Worm (Caenorhabditis elegans) whole organism, L1 larva: ENCODE data around the gene dhs-8.

Experiments used
- C04F5.9 ChIP-seq: sonication (generic microtip); optimal IDR thresholded peaks from 2 replicates; lab custom pipeline; 2016; ENCODE audit warnings: missing genetic modification characterization, missing compliant biosample characterization
- C16A3.4 ChIP-seq: fragments of 150-350 bp; optimal IDR thresholded peaks from 2 replicates; lab custom pipeline; 2014; ENCODE audit warnings: missing biosample characterization, missing genetic modification characterization
- C34B4.2 ChIP-seq: sonication (generic microtip); optimal IDR thresholded peaks from 2 replicates; lab custom pipeline; 2017; ENCODE audit warnings: mild to moderate bottlenecking, missing genetic modification characterization, missing compliant biosample characterization
- F16B12.6 ChIP-seq: fragments of 150-350 bp; optimal IDR thresholded peaks from 2 replicates; lab custom pipeline; 2014; ENCODE audit warnings: missing biosample characterization, missing genetic modification characterization
- Y116A8C.19 ChIP-seq: sonication (generic microtip); optimal IDR thresholded peaks from 2 replicates; lab custom pipeline; 2016; ENCODE audit warnings: missing compliant biosample characterization, missing genetic modification characterization, borderline replicate concordance
- alr-1 ChIP-seq: fragments of 200-800 bp; sonication (Bioruptor generic); optimal IDR thresholded peaks from 2 replicates; lab custom pipeline; 2018; ENCODE audit warnings: borderline replicate concordance, mild to moderate bottlenecking, missing genetic modification characterization, missing compliant biosample characterization
- blmp-1 ChIP-seq: fragments of 150-350 bp; optimal IDR thresholded peaks from 2 replicates; lab custom pipeline; 2014; ENCODE audit warnings: missing biosample characterization, missing genetic modification characterization
- ceh-63 ChIP-seq: fragments of 200-800 bp; sonication (Bioruptor generic); optimal IDR thresholded peaks from 2 replicates; lab custom pipeline; 2018; ENCODE audit warnings: mild to moderate bottlenecking, missing genetic modification characterization, missing compliant biosample characterization
- ceh-82 ChIP-seq, 3 experiments: fragments of 150-350 bp in 1 of 3; sonication (generic microtip) in 2 of 3; optimal IDR thresholded peaks; 2 replicates each; lab custom pipeline; 2014 to 2017; ENCODE audit warnings: missing biosample characterization in 3 of 3, missing genetic modification characterization in 3 of 3
- ceh-88 ChIP-seq: fragments of 200-800 bp; sonication (Bioruptor generic); IDR thresholded peaks from 2 replicates; pipeline ENCODE4 v1.3.6; 2022; ENCODE audit warnings: missing genetic modification characterization, missing compliant biosample characterization
- dpl-1 ChIP-seq, 3 experiments: fragments of 150-350 bp in 2 of 3; sonication (generic microtip) in 1 of 3; optimal IDR thresholded peaks; 2 replicates each; lab custom pipeline; 2014 to 2017; ENCODE audit warnings: missing biosample characterization in 3 of 3, missing genetic modification characterization in 3 of 3, missing genetic modification reagents in 3 of 3
- dsc-1 ChIP-seq: sonication (generic microtip); optimal IDR thresholded peaks from 2 replicates; lab custom pipeline; 2016; ENCODE audit warnings: mild to moderate bottlenecking, missing genetic modification characterization, missing compliant biosample characterization
- egl-13 ChIP-seq: sonication (generic microtip); optimal IDR thresholded peaks from 2 replicates; lab custom pipeline; 2016; ENCODE audit warnings: missing genotype, missing genetic modification reagents, missing genetic modification characterization, missing compliant biosample characterization
- egl-27 ChIP-seq, 2 experiments: fragments of 150-350 bp in 1 of 2; sonication (generic microtip); optimal IDR thresholded peaks; 3 replicates each; lab custom pipeline; 2017 to 2018; ENCODE audit warnings: missing biosample characterization in 2 of 2, missing genetic modification characterization in 2 of 2, missing genetic modification reagents in 2 of 2
- elt-2 ChIP-seq: sonication (generic microtip); optimal IDR thresholded peaks from 2 replicates; lab custom pipeline; 2016; ENCODE audit warnings: missing genetic modification characterization, mild to moderate bottlenecking, inconsistent platforms, missing compliant biosample characterization, missing genetic modification reagents
- ets-5 ChIP-seq: fragments of 200-800 bp; sonication (Bioruptor generic); IDR thresholded peaks from 2 replicates; pipeline ENCODE4 v1.3.6; 2022; ENCODE audit warnings: missing genetic modification characterization, missing compliant biosample characterization
- fkh-4 ChIP-seq: sonication (generic microtip); optimal IDR thresholded peaks from 2 replicates; lab custom pipeline; 2016; ENCODE audit warnings: missing compliant biosample characterization, missing genetic modification characterization, borderline replicate concordance
- fos-1 ChIP-seq: fragments of 150-350 bp; optimal IDR thresholded peaks from 2 replicates; lab custom pipeline; 2014; ENCODE audit warnings: missing biosample characterization, missing genetic modification characterization
- grh-1 ChIP-seq: fragments of 200-800 bp; sonication (Bioruptor generic); IDR thresholded peaks from 2 replicates; pipeline ENCODE4 v1.3.6; 2022; ENCODE audit warnings: missing genetic modification reagents, missing genetic modification characterization, missing compliant biosample characterization
- hlh-4 ChIP-seq: sonication (generic microtip); optimal IDR thresholded peaks from 2 replicates; lab custom pipeline; 2016; ENCODE audit warnings: mild to moderate bottlenecking, missing genetic modification characterization, missing compliant biosample characterization
- lin-13 ChIP-seq: fragments of 150-350 bp; optimal IDR thresholded peaks from 2 replicates; lab custom pipeline; 2014; ENCODE audit warnings: missing biosample characterization, missing genetic modification reagents, missing genetic modification characterization
- lin-14 ChIP-seq: fragments of 200-800 bp; sonication (Bioruptor generic); optimal IDR thresholded peaks from 2 replicates; lab custom pipeline; 2018; ENCODE audit warnings: mild to moderate bottlenecking, missing genetic modification characterization, moderate library complexity, missing compliant biosample characterization
- lin-35 ChIP-seq, 2 experiments: fragments of 150-350 bp; optimal IDR thresholded peaks; 2 replicates each; lab custom pipeline; 2014; ENCODE audit warnings: missing biosample characterization in 2 of 2, missing genetic modification characterization in 2 of 2, missing genetic modification reagents in 2 of 2
- lsy-2 ChIP-seq, 2 experiments: fragments of 150-350 bp; optimal IDR thresholded peaks; 2 replicates each; lab custom pipeline; 2014; ENCODE audit warnings: missing biosample characterization in 2 of 2, missing genetic modification characterization in 2 of 2
- mdl-1 ChIP-seq, 2 experiments: fragments of 150-350 bp; optimal IDR thresholded peaks; 2 replicates each; lab custom pipeline; 2014 to 2017; ENCODE audit warnings: missing biosample characterization in 2 of 2, missing genetic modification characterization in 2 of 2, inconsistent platforms in 1 of 2
- mef-2 ChIP-seq: fragments of 150-350 bp; optimal IDR thresholded peaks from 2 replicates; lab custom pipeline; 2014; ENCODE audit warnings: missing biosample characterization, missing genetic modification characterization
- mep-1 ChIP-seq: fragments of 150-350 bp; optimal IDR thresholded peaks from 2 replicates; lab custom pipeline; 2014; ENCODE audit warnings: missing biosample characterization, missing genetic modification characterization
- nhr-12 ChIP-seq: sonication (generic microtip); optimal IDR thresholded peaks from 2 replicates; lab custom pipeline; 2017; ENCODE audit warnings: missing biosample characterization, missing genetic modification characterization
- nhr-19 ChIP-seq: fragments of 200-800 bp; sonication (Bioruptor generic); conservative IDR thresholded peaks from 2 replicates; pipeline ENCODE4 v1.3.6; 2022; ENCODE audit warnings: missing genetic modification characterization, missing compliant biosample characterization
- nhr-20 ChIP-seq: sonication (generic microtip); optimal IDR thresholded peaks from 2 replicates; lab custom pipeline; 2016; ENCODE audit warnings: mild to moderate bottlenecking, missing genetic modification characterization, missing compliant biosample characterization
- nhr-237 ChIP-seq: fragments of 150-350 bp; optimal IDR thresholded peaks from 2 replicates; lab custom pipeline; 2014; ENCODE audit warnings: missing biosample characterization, missing genetic modification characterization
- nhr-28 ChIP-seq: fragments of 150-350 bp; optimal IDR thresholded peaks from 2 replicates; lab custom pipeline; 2014; ENCODE audit warnings: missing biosample characterization, missing genetic modification characterization
- nhr-71 ChIP-seq: sonication (generic microtip); optimal IDR thresholded peaks from 2 replicates; lab custom pipeline; 2016; ENCODE audit warnings: mild to moderate bottlenecking, missing genetic modification characterization, moderate library complexity, missing compliant biosample characterization
- nhr-76 ChIP-seq: sonication (generic microtip); optimal IDR thresholded peaks from 2 replicates; lab custom pipeline; 2017; ENCODE audit warnings: missing biosample characterization, missing genetic modification characterization
- nhr-77 ChIP-seq: fragments of 150-350 bp; optimal IDR thresholded peaks from 2 replicates; lab custom pipeline; 2014; ENCODE audit warnings: missing biosample characterization, missing genetic modification characterization
- nhr-85 ChIP-seq: sonication (generic microtip); peaks from one replicate; lab custom pipeline; 2016; ENCODE audit warnings: missing genetic modification characterization, inconsistent platforms, missing compliant biosample characterization
- pqm-1 ChIP-seq: sonication (generic microtip); optimal IDR thresholded peaks from 3 replicates; lab custom pipeline; 2017; ENCODE audit warnings: missing biosample characterization, missing genetic modification characterization
- rnt-1 ChIP-seq: sonication (generic microtip); optimal IDR thresholded peaks from 2 replicates; lab custom pipeline; 2016; ENCODE audit warnings: mild to moderate bottlenecking, missing genetic modification characterization, moderate library complexity, missing compliant biosample characterization
- skn-1 ChIP-seq: fragments of 150-350 bp; optimal IDR thresholded peaks from 2 replicates; lab custom pipeline; 2014; ENCODE audit warnings: missing biosample characterization, missing genetic modification characterization
- snu-23 ChIP-seq: sonication (generic microtip); optimal IDR thresholded peaks from 2 replicates; lab custom pipeline; 2016; ENCODE audit warnings: missing genetic modification characterization, missing compliant biosample characterization
- sox-4 ChIP-seq: sonication (generic microtip); optimal IDR thresholded peaks from 2 replicates; lab custom pipeline; 2016; ENCODE audit warnings: missing genetic modification characterization, missing compliant biosample characterization
- swsn-7 ChIP-seq: sonication (generic microtip); optimal IDR thresholded peaks from 2 replicates; lab custom pipeline; 2016; ENCODE audit warnings: missing genetic modification characterization, missing compliant biosample characterization
- tbx-2 ChIP-seq: sonication (generic microtip); optimal IDR thresholded peaks from 2 replicates; lab custom pipeline; 2016; ENCODE audit warnings: missing genetic modification characterization, missing compliant biosample characterization
- tlp-1 ChIP-seq: fragments of 150-350 bp; optimal IDR thresholded peaks from 2 replicates; lab custom pipeline; 2014; ENCODE audit warnings: missing biosample characterization, missing genetic modification characterization
- unc-130 ChIP-seq: fragments of 150-350 bp; optimal IDR thresholded peaks from 2 replicates; lab custom pipeline; 2017; ENCODE audit warnings: missing biosample characterization, missing genetic modification characterization, inconsistent platforms
- unc-62 ChIP-seq: fragments of 150-350 bp; optimal IDR thresholded peaks from 2 replicates; lab custom pipeline; 2014; ENCODE audit warnings: missing biosample characterization, missing genetic modification reagents, missing genetic modification characterization
- vab-15 ChIP-seq: sonication (generic microtip); optimal IDR thresholded peaks from 2 replicates; lab custom pipeline; 2017; ENCODE audit warnings: missing genotype, mild to moderate bottlenecking, missing genetic modification characterization, missing compliant biosample characterization
- xbp-1 ChIP-seq: sonication (generic microtip); optimal IDR thresholded peaks from 2 replicates; lab custom pipeline; 2016; ENCODE audit warnings: missing genetic modification characterization, missing compliant biosample characterization
- zag-1 ChIP-seq: fragments of 150-350 bp; optimal IDR thresholded peaks from 2 replicates; lab custom pipeline; 2014; ENCODE audit warnings: missing biosample characterization, missing genetic modification characterization
- ztf-11 ChIP-seq, 2 experiments: sonication (generic microtip); optimal IDR thresholded peaks; 2 replicates each; lab custom pipeline; 2016 to 2017; ENCODE audit warnings: missing genetic modification characterization in 2 of 2, missing biosample characterization in 1 of 2, missing compliant biosample characterization in 1 of 2
- ztf-4 ChIP-seq: fragments of 150-350 bp; optimal IDR thresholded peaks from 2 replicates; lab custom pipeline; 2014; ENCODE audit warnings: missing biosample characterization, missing genetic modification characterization

dhs-8 gene

DNA sequence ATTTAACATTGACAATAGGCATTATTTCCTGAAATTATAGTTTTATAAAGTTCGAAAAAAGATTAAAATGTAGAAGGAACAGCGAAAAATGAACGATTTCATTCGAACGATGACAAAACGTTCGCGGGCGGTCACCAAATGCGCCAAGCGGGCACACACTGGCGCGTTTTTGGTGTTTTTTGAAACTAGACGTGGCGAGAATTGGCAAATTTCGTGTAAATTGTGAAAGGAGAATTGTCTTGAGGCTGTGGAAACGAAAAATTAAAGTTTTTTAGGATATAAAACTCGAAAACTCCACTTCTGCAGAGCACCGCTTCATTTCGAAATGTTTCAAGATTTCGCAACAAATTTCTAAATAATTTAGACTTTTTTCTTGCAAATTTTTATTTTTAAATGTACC is 9.2 kb upstream of the dhs-8 start, which contains the start of gene usp-14 (continued):
- peak in 2 of 3 experiments; percentile 48 to 51 for TF ChIP-seq ceh-82 (tag; optimal IDR thresholded peaks at IDR 0.05; lab: Kevin White, UChicago)
- no peak for TF ChIP-seq mef-2 (tag; lab: Kevin White, UChicago)
- TF ChIP-seq unc-62 (GFP tag; lab: Kevin White, UChicago), result no peak
- TF ChIP-seq unc-130, result peak; percentile 30
- no peak for TF ChIP-seq egl-27 (tag; optimal IDR thresholded peaks at IDR 0.05; lab: Kevin White, UChicago)
- TF ChIP-seq C16A3.4 (tag; lab: Kevin White, UChicago), result peak; percentile 38
- TF ChIP-seq vab-15 (tag; lab: Kevin White, UChicago), result no peak
- peak; percentile 79 for TF ChIP-seq nhr-85 (tag; lab: Kevin White, UChicago)
- TF ChIP-seq pqm-1 (tag; lab: Kevin White, UChicago), result no peak
- TF ChIP-seq skn-1, result peak; percentile 96
- peak; percentile 74 for TF ChIP-seq nhr-71 (tag; lab: Kevin White, UChicago)
- peak; percentile 82 to 90 for TF ChIP-seq lin-35 (GFP tag; optimal IDR thresholded peaks at IDR 0.05; lab: Kevin White, UChicago)
- peak; percentile 74 to 87 (median 87) for TF ChIP-seq dpl-1 (GFP tag; optimal IDR thresholded peaks at IDR 0.05; lab: Kevin White, UChicago)
- TF ChIP-seq fkh-4 (tag; lab: Kevin White, UChicago), result no peak
- TF ChIP-seq zag-1, result no peak
- TF ChIP-seq xbp-1, result peak; percentile 63
- TF ChIP-seq lin-13 (GFP tag; lab: Kevin White, UChicago), result no peak
- TF ChIP-seq F16B12.6, result peak; percentile 47
- no peak for TF ChIP-seq nhr-28
- TF ChIP-seq egl-13 (tag; lab: Kevin White, UChicago), result peak; percentile 20
- TF ChIP-seq sox-4 (tag; lab: Kevin White, UChicago), result no peak
- no peak for TF ChIP-seq nhr-12 (tag; lab: Kevin White, UChicago)
- peak; percentile 66 for TF ChIP-seq tbx-2 (tag; lab: Kevin White, UChicago)
- no peak for TF ChIP-seq ceh-88 (GFP tag; lab: Robert Waterston, UW)
- TF ChIP-seq nhr-76 (tag; lab: Kevin White, UChicago), result no peak
- no peak for TF ChIP-seq C04F5.9 (tag; lab: Kevin White, UChicago)
- no peak for TF ChIP-seq nhr-237 (tag; lab: Kevin White, UChicago)
- TF ChIP-seq lsy-2 (tag; optimal IDR thresholded peaks at IDR 0.05; lab: Kevin White, UChicago), result peak; percentile 70 to 78
- TF ChIP-seq ztf-4 (tag; lab: Kevin White, UChicago), result no peak
- peak; percentile 72 for TF ChIP-seq rnt-1 (tag; lab: Kevin White, UChicago)
- peak; percentile 66 for TF ChIP-seq swsn-7 (tag; lab: Kevin White, UChicago)
- peak; percentile 72 for TF ChIP-seq snu-23 (GFP tag; lab: Kevin White, UChicago)
- TF ChIP-seq, all 84 proteins: peak for 39

- no peak for TF ChIP-seq skn-1
- TF ChIP-seq ztf-11 (tag; optimal IDR thresholded peaks at IDR 0.05; lab: Kevin White, UChicago), result no peak
- TF ChIP-seq C34B4.2 (tag; lab: Kevin White, UChicago), result no peak
- TF ChIP-seq rnt-1 (tag; lab: Kevin White, UChicago), result no peak
- no peak for TF ChIP-seq fos-1 (tag; lab: Kevin White, UChicago)
- TF ChIP-seq vab-15 (tag; lab: Kevin White, UChicago), result no peak
- TF ChIP-seq nhr-77 (tag; lab: Kevin White, UChicago), result no peak
- peak; percentile 50 for TF ChIP-seq elt-2 (tag; lab: Kevin White, UChicago)
- TF ChIP-seq lin-35 (GFP tag; optimal IDR thresholded peaks at IDR 0.05; lab: Kevin White, UChicago), result peak in 1 of 2 experiments; percentile 20
- peak; percentile 59 for TF ChIP-seq lin-14 (GFP tag; lab: Kevin White, UChicago)
- TF ChIP-seq nhr-20 (tag; lab: Kevin White, UChicago), result peak; percentile 37
- no peak for TF ChIP-seq grh-1 (GFP tag; lab: Robert Waterston, UW)
- no peak for TF ChIP-seq Y116A8C.19 (tag; lab: Kevin White, UChicago)
- no peak for TF ChIP-seq tlp-1
- TF ChIP-seq mep-1 (tag; lab: Kevin White, UChicago), result peak; percentile 54
- TF ChIP-seq nhr-71 (tag; lab: Kevin White, UChicago), result peak; percentile 52
- no peak for TF ChIP-seq ets-5 (GFP tag; lab: Robert Waterston, UW)
- no peak for TF ChIP-seq ceh-63
- TF ChIP-seq egl-27 (tag; optimal IDR thresholded peaks at IDR 0.05; lab: Kevin White, UChicago), result no peak
- TF ChIP-seq mdl-1 (tag; optimal IDR thresholded peaks at IDR 0.05; lab: Kevin White, UChicago), result no peak
- peak; percentile 97 for TF ChIP-seq blmp-1 (tag; lab: Kevin White, UChicago)
- TF ChIP-seq lin-13 (GFP tag; lab: Kevin White, UChicago), result no peak
- TF ChIP-seq dsc-1 (tag; lab: Kevin White, UChicago), result no peak
- peak; percentile 13 to 26 for TF ChIP-seq lsy-2 (tag; optimal IDR thresholded peaks at IDR 0.05; lab: Kevin White, UChicago)
- no peak for TF ChIP-seq ztf-4 (tag; lab: Kevin White, UChicago)
- no peak for TF ChIP-seq nhr-19 (GFP tag; lab: Robert Waterston, UW)
- no peak for TF ChIP-seq hlh-4 (tag; lab: Kevin White, UChicago)
- no peak for TF ChIP-seq alr-1 (tag; lab: Kevin White, UChicago)
- no peak for TF ChIP-seq unc-62 (GFP tag; lab: Kevin White, UChicago)
- TF ChIP-seq egl-13 (tag; lab: Kevin White, UChicago), result no peak
Measured at ce11 chrII:14489407-14489806, 8.4 kb upstream of the dhs-8 start, which contains the start of gene vnut-1. Gene vnut-1 (plus strand): TSS chrII:14489802.
